Worm (Caenorhabditis elegans) whole organism, late embryonic: ENCODE results near the gene ucr-2.3.
A peak's percentile ranks its signal among the peaks of the same experiment; 100 is the strongest.

Source experiments
- C38D4.7 ChIP-seq: fragments of 200-800 bp; sonication (Bioruptor generic); optimal IDR thresholded peaks from 2 replicates; lab custom pipeline; 2018; ENCODE audit warnings: mild to moderate bottlenecking, missing genetic modification characterization, moderate library complexity, missing compliant biosample characterization
- F13H6.1 ChIP-seq: sonication (generic microtip); optimal IDR thresholded peaks from 2 replicates; lab custom pipeline; 2016; ENCODE audit warnings: missing genetic modification characterization, missing compliant biosample characterization
- K02D7.2 ChIP-seq: sonication (generic microtip); optimal IDR thresholded peaks from 2 replicates; lab custom pipeline; 2017; ENCODE audit warnings: mild to moderate bottlenecking, missing genetic modification characterization, missing compliant biosample characterization
- K09A11.1 ChIP-seq: sonication (generic microtip); optimal IDR thresholded peaks from 2 replicates; lab custom pipeline; 2017; ENCODE audit warnings: antibody characterized with exemption, mild to moderate bottlenecking, missing genetic modification characterization, missing compliant biosample characterization; ENCODE audit not compliant: insufficient read depth
- T23F11.4 ChIP-seq: fragments of 200-800 bp; sonication (Bioruptor generic); optimal IDR thresholded peaks from 2 replicates; lab custom pipeline; 2018; ENCODE audit warnings: mild to moderate bottlenecking, missing genetic modification characterization, missing compliant biosample characterization
- ahr-1 ChIP-seq: sonication (generic microtip); optimal IDR thresholded peaks from 2 replicates; lab custom pipeline; 2016; ENCODE audit warnings: missing genetic modification characterization, missing compliant biosample characterization
- ceh-14 ChIP-seq: sonication (generic microtip); optimal IDR thresholded peaks from 2 replicates; lab custom pipeline; 2016; ENCODE audit warnings: missing genotype, missing genetic modification characterization, missing compliant biosample characterization
- ceh-18 ChIP-seq: sonication (generic microtip); optimal IDR thresholded peaks from 2 replicates; lab custom pipeline; 2016; ENCODE audit warnings: missing genetic modification characterization, missing compliant biosample characterization
- ceh-19 ChIP-seq: fragments of 200-800 bp; sonication (Bioruptor generic); optimal IDR thresholded peaks from 2 replicates; lab custom pipeline; 2018; ENCODE audit warnings: mild to moderate bottlenecking, missing genetic modification characterization, missing compliant biosample characterization
- ceh-30 ChIP-seq: fragments of 150-350 bp; optimal IDR thresholded peaks from 2 replicates; lab custom pipeline; 2014; ENCODE audit warnings: missing biosample characterization, missing genetic modification characterization
- ceh-31 ChIP-seq: sonication (generic microtip); optimal IDR thresholded peaks from 2 replicates; lab custom pipeline; 2016; ENCODE audit warnings: missing genetic modification characterization, missing compliant biosample characterization
- ceh-34 ChIP-seq: sonication (generic microtip); optimal IDR thresholded peaks from 2 replicates; lab custom pipeline; 2016; ENCODE audit warnings: mild to moderate bottlenecking, missing genetic modification characterization, missing compliant biosample characterization
- ceh-45 ChIP-seq: fragments of 200-800 bp; sonication (Bioruptor generic); IDR thresholded peaks from 2 replicates; pipeline ENCODE4 v1.3.6; 2022; ENCODE audit warnings: missing genetic modification reagents, missing genetic modification characterization, missing compliant biosample characterization
- ceh-48 ChIP-seq: sonication (generic microtip); optimal IDR thresholded peaks from 2 replicates; lab custom pipeline; 2016; ENCODE audit warnings: missing genetic modification characterization, inconsistent platforms, missing compliant biosample characterization
- ceh-6 ChIP-seq: fragments of 200-800 bp; sonication (Bioruptor generic); optimal IDR thresholded peaks from 2 replicates; lab custom pipeline; 2018; ENCODE audit warnings: mild to moderate bottlenecking, missing genetic modification characterization, missing compliant biosample characterization
- dve-1 ChIP-seq: sonication (generic microtip); optimal IDR thresholded peaks from 2 replicates; lab custom pipeline; 2017; ENCODE audit warnings: antibody characterized with exemption, mild to moderate bottlenecking, missing genetic modification characterization, missing compliant biosample characterization
- elt-2 ChIP-seq: sonication (generic microtip); optimal IDR thresholded peaks from 2 replicates; lab custom pipeline; 2016; ENCODE audit warnings: missing genetic modification reagents, missing genetic modification characterization, missing compliant biosample characterization
- eyg-1 ChIP-seq: sonication (generic microtip); optimal IDR thresholded peaks from 2 replicates; lab custom pipeline; 2016; ENCODE audit warnings: missing genotype, missing genetic modification characterization, missing compliant biosample characterization
- fkh-10 ChIP-seq: fragments of 150-350 bp; optimal IDR thresholded peaks from 2 replicates; lab custom pipeline; 2014; ENCODE audit warnings: missing biosample characterization, missing genetic modification reagents, missing genetic modification characterization
- fkh-6 ChIP-seq: sonication (generic microtip); optimal IDR thresholded peaks from 2 replicates; lab custom pipeline; 2016; ENCODE audit warnings: missing genetic modification characterization, missing compliant biosample characterization
- hlh-30 ChIP-seq: sonication (generic microtip); optimal IDR thresholded peaks from 2 replicates; lab custom pipeline; 2017; ENCODE audit warnings: antibody characterized with exemption, missing genetic modification characterization, missing compliant biosample characterization; ENCODE audit not compliant: insufficient read depth
- hlh-8 ChIP-seq: sonication (generic microtip); optimal IDR thresholded peaks from 2 replicates; lab custom pipeline; 2016; ENCODE audit warnings: missing genotype, missing genetic modification characterization, missing compliant biosample characterization
- lim-6 ChIP-seq: sonication (generic microtip); optimal IDR thresholded peaks from 2 replicates; lab custom pipeline; 2016; ENCODE audit warnings: missing genetic modification characterization, missing compliant biosample characterization
- lin-11 ChIP-seq: fragments of 200-800 bp; sonication (Bioruptor generic); optimal IDR thresholded peaks from 2 replicates; lab custom pipeline; 2018; ENCODE audit warnings: mild to moderate bottlenecking, missing genetic modification characterization, missing compliant biosample characterization
- madf-2 ChIP-seq: sonication (generic microtip); optimal IDR thresholded peaks from 2 replicates; lab custom pipeline; 2017; ENCODE audit warnings: missing genetic modification characterization, missing compliant biosample characterization
- mec-3 ChIP-seq: sonication (generic microtip); optimal IDR thresholded peaks from 2 replicates; lab custom pipeline; 2016; ENCODE audit warnings: borderline replicate concordance, missing genetic modification characterization, missing compliant biosample characterization
- nfya-1 ChIP-seq: sonication (generic microtip); optimal IDR thresholded peaks from 2 replicates; lab custom pipeline; 2017; ENCODE audit warnings: missing genetic modification characterization, mild to moderate bottlenecking, missing compliant biosample characterization, antibody characterized with exemption, moderate library complexity
- pag-3 ChIP-seq: sonication (generic microtip); optimal IDR thresholded peaks from 2 replicates; lab custom pipeline; 2016; ENCODE audit warnings: missing compliant biosample characterization, missing genetic modification characterization, borderline replicate concordance
- pros-1 ChIP-seq: fragments of 150-350 bp; optimal IDR thresholded peaks from 2 replicates; lab custom pipeline; 2014; ENCODE audit warnings: missing biosample characterization, missing genetic modification reagents, missing genetic modification characterization
- ref-2 ChIP-seq: sonication (generic microtip); optimal IDR thresholded peaks from 2 replicates; lab custom pipeline; 2016; ENCODE audit warnings: missing genetic modification characterization, missing compliant biosample characterization
- rnt-1 ChIP-seq: sonication (generic microtip); optimal IDR thresholded peaks from 2 replicates; lab custom pipeline; 2016; ENCODE audit warnings: missing genetic modification characterization, missing compliant biosample characterization
- sdc-2 ChIP-seq: sonication (generic microtip); optimal IDR thresholded peaks from 2 replicates; lab custom pipeline; 2016; ENCODE audit warnings: missing genotype, missing genetic modification characterization, missing compliant biosample characterization
- syd-9 ChIP-seq: sonication (generic microtip); optimal IDR thresholded peaks from 2 replicates; lab custom pipeline; 2016; ENCODE audit warnings: mild to moderate bottlenecking, missing genetic modification characterization, moderate library complexity, missing compliant biosample characterization
- tbx-2 ChIP-seq: sonication (generic microtip); optimal IDR thresholded peaks from 2 replicates; lab custom pipeline; 2016; ENCODE audit warnings: missing genetic modification characterization, missing compliant biosample characterization
- unc-3 ChIP-seq, 2 experiments: fragments of 200-800 bp in 1 of 2; sonication (Bioruptor generic) in 1 of 2; sonication (generic microtip) in 1 of 2; conservative IDR thresholded peaks in 1 of 2; optimal IDR thresholded peaks in 1 of 2; 2 replicates each; pipeline versions ENCODE4 v1.3.6 to Lab custom; 2016 to 2022; ENCODE audit warnings: missing compliant biosample characterization in 2 of 2, missing genetic modification characterization in 2 of 2, missing genetic modification reagents in 1 of 2
- unc-42 ChIP-seq: sonication (generic microtip); optimal IDR thresholded peaks from 2 replicates; lab custom pipeline; 2016; ENCODE audit warnings: missing genotype, missing genetic modification characterization, missing compliant biosample characterization
- unc-55 ChIP-seq: sonication (generic microtip); optimal IDR thresholded peaks from 2 replicates; lab custom pipeline; 2017; ENCODE audit warnings: missing biosample characterization, missing genetic modification reagents, missing genetic modification characterization
- unc-86 ChIP-seq: sonication (generic microtip); optimal IDR thresholded peaks from 2 replicates; lab custom pipeline; 2016; ENCODE audit warnings: missing genetic modification characterization, missing compliant biosample characterization

ucr-2.3 gene

DNA sequence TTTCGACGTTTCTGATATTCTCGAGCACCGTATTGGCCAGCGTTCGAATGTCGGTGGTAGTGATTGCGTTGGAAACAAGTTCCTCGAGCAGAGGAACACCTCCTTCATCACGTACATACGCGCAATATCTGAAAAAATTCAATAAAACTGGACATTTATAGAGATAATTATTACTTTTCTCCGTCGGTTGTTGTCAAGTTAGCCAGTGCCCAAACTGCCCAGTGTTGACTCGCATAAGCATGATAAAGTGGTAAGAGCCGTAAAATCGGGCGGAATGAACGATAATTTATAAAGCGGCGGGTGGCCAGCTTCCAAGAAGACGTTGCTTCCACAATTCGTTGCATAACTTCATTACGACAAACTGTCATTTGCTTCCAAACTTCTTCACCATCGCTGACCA is 3.9 kb downstream of the ucr-2.3 start (continued):
- no peak for TF ChIP-seq fkh-10 (GFP tag; lab: Kevin White, UChicago)
- TF ChIP-seq unc-3 (GFP tag; conservative IDR thresholded peaks at IDR 0.05; lab: Robert Waterston, UW) = no peak
- TF ChIP-seq unc-3 (tag; optimal IDR thresholded peaks at IDR 0.05; lab: Kevin White, UChicago) = no peak

DNA sequence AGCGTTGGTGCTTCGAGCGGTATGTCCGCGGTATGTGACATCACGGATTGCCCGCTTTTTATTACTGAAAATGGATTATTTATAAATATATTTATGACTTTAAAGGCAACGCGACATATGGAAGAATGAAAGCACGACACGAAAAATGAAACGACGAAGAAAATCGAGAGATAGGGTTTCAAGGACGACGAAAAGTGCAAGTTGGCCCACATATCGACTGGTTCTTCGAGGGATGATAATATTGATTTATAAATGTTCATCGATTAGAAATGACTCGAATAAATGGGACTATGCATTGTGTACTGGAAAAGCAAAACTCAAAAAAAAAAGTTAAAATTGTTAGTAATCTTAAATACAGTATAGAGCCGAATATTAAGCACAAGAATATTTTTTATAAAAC is 7.1 kb downstream of the ucr-2.3 start, which contains the start of gene zer-1:
TSS of gene zer-1 (minus strand) at position 68 of the 400 bp plus-strand sequence.
- TF ChIP-seq ceh-14 (tag; lab: Kevin White, UChicago) = no peak
- TF ChIP-seq mec-3 (tag; lab: Kevin White, UChicago) = no peak
- no peak for TF ChIP-seq ceh-19
- no peak for TF ChIP-seq lin-11
- TF ChIP-seq C38D4.7 = no peak
- TF ChIP-seq T23F11.4 (GFP tag; lab: Kevin White, UChicago) = no peak
- TF ChIP-seq hlh-8 (tag; lab: Kevin White, UChicago) = no peak
- no peak for TF ChIP-seq tbx-2

DNA sequence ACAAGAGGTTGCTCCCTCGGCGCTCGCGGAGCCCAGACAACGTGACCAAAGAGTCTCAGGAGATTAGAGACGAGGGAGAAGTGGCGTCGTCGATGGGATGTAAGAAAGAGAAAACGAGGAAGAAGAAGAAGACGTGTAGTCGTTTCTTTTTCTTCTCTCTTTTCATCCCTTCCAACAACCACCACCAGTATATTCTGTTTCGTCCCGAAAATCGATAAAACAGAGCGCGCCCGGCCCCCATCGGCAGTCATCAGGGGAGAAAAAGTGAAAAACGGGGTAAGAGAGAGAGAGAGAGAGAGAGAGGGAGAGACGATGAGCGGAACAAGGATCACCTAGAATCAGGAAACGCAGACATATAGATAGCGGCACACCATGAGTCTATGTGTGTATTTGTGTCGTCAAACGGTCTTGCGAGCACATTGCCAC is 8.2 kb downstream of the ucr-2.3 start:
- TF ChIP-seq eyg-1 (tag; lab: Kevin White, UChicago) (peak; percentile 53), ceh-18 (tag; lab: Kevin White, UChicago) (peak; percentile 42), fkh-10 (GFP tag; lab: Kevin White, UChicago) (peak; percentile 44), tbx-2 (peak; percentile 76), ceh-31 (tag; lab: Kevin White, UChicago) (peak; percentile 83), elt-2 (tag; lab: Kevin White, UChicago) (peak; percentile 52), rnt-1 (tag; lab: Kevin White, UChicago) (peak; percentile 10), ref-2 (tag; lab: Kevin White, UChicago) (peak; percentile 35), K09A11.1 (peak; percentile 46), unc-42 (tag; lab: Kevin White, UChicago) (peak; percentile 73), unc-3 (GFP tag; conservative IDR thresholded peaks at IDR 0.05; lab: Robert Waterston, UW) (no peak; the same call in 1 of the 2 replicates), unc-3 (tag; optimal IDR thresholded peaks at IDR 0.05; lab: Kevin White, UChicago) (peak; percentile 45), pros-1 (peak; percentile 67), unc-55 (GFP tag; lab: Kevin White, UChicago) (peak; percentile 55), hlh-30 (peak; percentile 73), dve-1 (peak; percentile 55), sdc-2 (tag; lab: Kevin White, UChicago) (no peak), ceh-34 (tag; lab: Kevin White, UChicago) (peak; percentile 40), nfya-1 (tag; lab: Kevin White, UChicago) (peak; percentile 71), T23F11.4 (GFP tag; lab: Kevin White, UChicago) (no peak), ahr-1 (tag; lab: Kevin White, UChicago) (no peak), pag-3 (tag; lab: Kevin White, UChicago) (no peak), K02D7.2 (tag; lab: Kevin White, UChicago) (no peak), ceh-45 (GFP tag; lab: Robert Waterston, UW) (0 out of 2 replicates have a peak, but pooled peaks have one; percentile 19), ceh-48 (tag; lab: Kevin White, UChicago) (peak; percentile 99), ceh-19 (peak; percentile 68), F13H6.1 (tag; lab: Kevin White, UChicago) (peak; percentile 1), fkh-6 (tag; lab: Kevin White, UChicago) (no peak), ceh-14 (tag; lab: Kevin White, UChicago) (peak; percentile 50), madf-2 (tag; lab: Kevin White, UChicago) (peak; percentile 13), lim-6 (tag; lab: Kevin White, UChicago) (no peak), ceh-30 (tag; lab: Kevin White, UChicago) (peak; percentile 22), unc-86 (tag; lab: Kevin White, UChicago) (peak; percentile 13), ceh-6 (GFP tag; lab: Kevin White, UChicago) (no peak), syd-9 (tag; lab: Kevin White, UChicago) (peak; percentile 14)
- TF ChIP-seq, all 69 proteins: peak for 26
